Worm (Caenorhabditis elegans): ENCODE measurements around the gene wbp-2.

- TF ChIP-seq nhr-129 (tag; optimal IDR thresholded peaks at IDR 0.05) (no peak), sma-9 (GFP tag; optimal IDR thresholded peaks at IDR 0.05) (no peak), sma-9 (tag; optimal IDR thresholded peaks at IDR 0.05) (no peak), fos-1 (tag; optimal IDR thresholded peaks at IDR 0.05) (no peak), ceh-82 (tag; optimal IDR thresholded peaks at IDR 0.05) (no peak), nhr-23 (tag; optimal IDR thresholded peaks at IDR 0.05) (no peak), lsy-2 (tag; optimal IDR thresholded peaks at IDR 0.05) (no peak), ama-1 (optimal IDR thresholded peaks at IDR 0.05) (no peak), zag-1 (tag; optimal IDR thresholded peaks at IDR 0.05) (no peak), sem-4 (tag; optimal IDR thresholded peaks at IDR 0.05) (no peak), elt-3 (tag; optimal IDR thresholded peaks at IDR 0.05) (no peak), mdl-1 (tag; optimal IDR thresholded peaks at IDR 0.05) (no peak), nhr-237 (tag; optimal IDR thresholded peaks at IDR 0.05) (no peak)
Observed at ce11 chrII:9331343-9331742, 1.8 kb downstream of the wbp-2 start, which contains the start of gene eif-3.F.

Data from whole organism, L2 larva.